Fruit fly (Drosophila melanogaster): ENCODE results near the gene CG9040.

Gene CG9040

dm6 chr3L:14004963-14005458 is 17.3 kb downstream of the CG9040 start (continued):
- peak; percentile 95 for TF ChIP-seq CG9727 (GFP tag; optimal IDR thresholded peaks at IDR 0.05)
- peak; percentile 39; the same call in 1 of the 2 replicates for TF ChIP-seq inv (GFP tag; IDR thresholded peaks at IDR 0.05; ENCODE audit: partially characterized antibody)
- peak; percentile 93 for TF ChIP-seq CG31441 (GFP tag; IDR thresholded peaks at IDR 0.05)
- no peak for TF ChIP-seq sqz (GFP tag; optimal IDR thresholded peaks at IDR 0.05)
- TF ChIP-seq CG1529 (GFP tag; optimal IDR thresholded peaks at IDR 0.05), result peak; percentile 91
- TF ChIP-seq Hmr (GFP tag; optimal IDR thresholded peaks at IDR 0.05), result peak; percentile 95
- peak; percentile 86 for TF ChIP-seq sens-2 (GFP tag; IDR thresholded peaks at IDR 0.05)
- TF ChIP-seq Nf-YC (tag; optimal IDR thresholded peaks at IDR 0.05), result peak; percentile 44
- peak; percentile 91 for TF ChIP-seq CG11247 (GFP tag; IDR thresholded peaks at IDR 0.05)
- 0 out of 2 replicates have a peak, but pooled peaks have one; percentile 25 for TF ChIP-seq unc-4 (GFP tag; IDR thresholded peaks at IDR 0.05; ENCODE audit: partially characterized antibody)
- peak; percentile 88 for TF ChIP-seq CG12236 (GFP tag; optimal IDR thresholded peaks at IDR 0.05)
- TF ChIP-seq Asciz (GFP tag; optimal IDR thresholded peaks at IDR 0.05), result peak; percentile 93
- TF ChIP-seq Fer1 (GFP tag; optimal IDR thresholded peaks at IDR 0.05), result peak; percentile 94
- TF ChIP-seq CG6854 (GFP tag; optimal IDR thresholded peaks at IDR 0.05), result peak; percentile 87
- TF ChIP-seq Bteb2 (GFP tag; optimal IDR thresholded peaks at IDR 0.05), result peak; percentile 92
- peak; percentile 86 for TF ChIP-seq CG10321 (GFP tag; IDR thresholded peaks at IDR 0.05)
- TF ChIP-seq CG42726 (GFP tag; IDR thresholded peaks at IDR 0.05; ENCODE audit: partially characterized antibody), result no peak
- peak; percentile 91 for TF ChIP-seq ara (GFP tag; IDR thresholded peaks at IDR 0.05)
- peak; percentile 53 for TF ChIP-seq CG33557 (GFP tag; optimal IDR thresholded peaks at IDR 0.05)
- peak; percentile 92 for TF ChIP-seq CG10979 (tag; optimal IDR thresholded peaks at IDR 0.05)
- TF ChIP-seq CG43689 (GFP tag; IDR thresholded peaks at IDR 0.05), result peak; percentile 92
- peak; percentile 99 for TF ChIP-seq sens (GFP tag)
- peak; percentile 91 for TF ChIP-seq schlank (tag; optimal IDR thresholded peaks at IDR 0.05)
- peak; percentile 92 for TF ChIP-seq ewg (GFP tag; optimal IDR thresholded peaks at IDR 0.05)
- TF ChIP-seq ro (GFP tag; IDR thresholded peaks at IDR 0.05), result peak; percentile 70
- TF ChIP-seq HLH54F (GFP tag; optimal IDR thresholded peaks at IDR 0.05), result peak; percentile 96
- peak; percentile 87 for TF ChIP-seq CG9215 (GFP tag; IDR thresholded peaks at IDR 0.05)
- TF ChIP-seq CG3065 (GFP tag; optimal IDR thresholded peaks at IDR 0.05), result peak; percentile 75
- TF ChIP-seq CG13424 (tag; optimal IDR thresholded peaks at IDR 0.05), result peak; percentile 97
- TF ChIP-seq p53 (GFP tag; optimal IDR thresholded peaks at IDR 0.05), result peak; percentile 87
- TF ChIP-seq Meics (GFP tag; optimal IDR thresholded peaks at IDR 0.05), result peak; percentile 94
- TF ChIP-seq vnd (GFP tag; IDR thresholded peaks at IDR 0.05; ENCODE audit: partially characterized antibody), result no peak
- TF ChIP-seq insv (GFP tag; optimal IDR thresholded peaks at IDR 0.05), result peak; percentile 6 to 59
- peak; percentile 98 for TF ChIP-seq Aef1 (GFP tag; IDR thresholded peaks at IDR 0.05)
- peak; percentile 87 for TF ChIP-seq CG11085 (GFP tag; IDR thresholded peaks at IDR 0.05)
- peak; percentile 85 for TF ChIP-seq psq (GFP tag; optimal IDR thresholded peaks at IDR 0.05)
- peak; percentile 80 for TF ChIP-seq CG8765 (GFP tag; IDR thresholded peaks at IDR 0.05)
- no peak for TF ChIP-seq sna (GFP tag; IDR thresholded peaks at IDR 0.05; ENCODE audit: partially characterized antibody)
- TF ChIP-seq Dfd (GFP tag; optimal IDR thresholded peaks at IDR 0.05), result no peak
- TF ChIP-seq onecut (GFP tag; IDR thresholded peaks at IDR 0.05), result peak; percentile 90
- TF ChIP-seq btn (GFP tag; optimal IDR thresholded peaks at IDR 0.05), result peak; percentile 80
- TF ChIP-seq cad (GFP tag; optimal IDR thresholded peaks at IDR 0.05), result no peak
- TF ChIP-seq CG13287 (GFP tag; IDR thresholded peaks at IDR 0.05; ENCODE audit: partially characterized antibody), result no peak
- no peak for TF ChIP-seq Lpt (GFP tag; optimal IDR thresholded peaks at IDR 0.05)
- peak; percentile 96 for TF ChIP-seq CG11504 (tag; optimal IDR thresholded peaks at IDR 0.05)
- peak; percentile 94 for TF ChIP-seq seq (GFP tag; IDR thresholded peaks at IDR 0.05)
- TF ChIP-seq CG4328 (GFP tag; optimal IDR thresholded peaks at IDR 0.05), result peak; percentile 92
- peak; percentile 88 for TF ChIP-seq NC2α (GFP tag; optimal IDR thresholded peaks at IDR 0.05)
- peak; percentile 96 for TF ChIP-seq CG14050 (GFP tag; IDR thresholded peaks at IDR 0.05)
- TF ChIP-seq ttk (GFP tag; IDR thresholded peaks at IDR 0.05), result peak; percentile 92
- peak; percentile 94 for TF ChIP-seq Chrac-16 (GFP tag; optimal IDR thresholded peaks at IDR 0.05)
